Worm (Caenorhabditis elegans) whole organism, young adult: ENCODE results near the gene anmt-3.
A peak's percentile ranks its signal among the peaks of the same experiment; 100 is the strongest.

ENCODE experiments used
- B0336.3 ChIP-seq: fragments of 200-800 bp; sonication (Bioruptor generic); IDR thresholded peaks from 2 replicates; pipeline ENCODE4 v1.3.6; 2022; ENCODE audit warnings: missing genetic modification characterization, missing compliant biosample characterization
- C06A6.2 ChIP-seq: fragments of 200-800 bp; sonication (Bioruptor generic); conservative IDR thresholded peaks from 2 replicates; pipeline ENCODE4 v1.3.6; 2022; ENCODE audit warnings: missing genetic modification characterization, missing compliant biosample characterization
- D2030.7 ChIP-seq: fragments of 200-800 bp; sonication (Bioruptor generic); IDR thresholded peaks from 2 replicates; pipeline ENCODE4 v1.3.6; 2022; ENCODE audit warnings: missing genetic modification reagents, missing genetic modification characterization, missing compliant biosample characterization
- F23B12.7 ChIP-seq: sonication (generic microtip); optimal IDR thresholded peaks from 2 replicates; lab custom pipeline; 2017; ENCODE audit warnings: missing genetic modification characterization, mild to moderate bottlenecking, missing compliant biosample characterization, antibody characterized with exemption, moderate library complexity; ENCODE audit not compliant: insufficient read depth
- F52B5.7 ChIP-seq: sonication (generic microtip); optimal IDR thresholded peaks from 2 replicates; lab custom pipeline; 2016; ENCODE audit warnings: mild to moderate bottlenecking, missing genetic modification characterization, missing compliant biosample characterization
- F57C9.4 ChIP-seq: sonication (generic microtip); optimal IDR thresholded peaks from 2 replicates; lab custom pipeline; 2017; ENCODE audit warnings: mild to moderate bottlenecking, missing genetic modification characterization, missing compliant biosample characterization
- T07F8.4 ChIP-seq: sonication (generic microtip); optimal IDR thresholded peaks from 2 replicates; lab custom pipeline; 2016; ENCODE audit warnings: mild to moderate bottlenecking, missing genetic modification characterization, moderate library complexity, missing compliant biosample characterization
- T26A5.8 ChIP-seq: sonication (generic microtip); optimal IDR thresholded peaks from 2 replicates; lab custom pipeline; 2016; ENCODE audit warnings: missing genetic modification characterization, missing compliant biosample characterization
- Y53G8AR.9 ChIP-seq: fragments of 200-800 bp; sonication (Bioruptor generic); conservative IDR thresholded peaks from 2 replicates; pipeline ENCODE4 v1.3.6; 2022; ENCODE audit warnings: missing genetic modification reagents, missing genetic modification characterization, missing compliant biosample characterization
- Y79H2A.3 ChIP-seq: fragments of 200-800 bp; sonication (Bioruptor generic); conservative IDR thresholded peaks from 2 replicates; pipeline ENCODE4 v1.3.6; 2022; ENCODE audit warnings: missing genetic modification reagents, missing genetic modification characterization, missing compliant biosample characterization
- ama-1 ChIP-seq, 3 experiments: fragments of 150-350 bp in 1 of 3; sonication (generic microtip) in 2 of 3; optimal IDR thresholded peaks; 2 replicates each; lab custom pipeline; 2014 to 2018; ENCODE audit warnings: missing biosample characterization in 2 of 3, missing genetic modification characterization in 2 of 3, missing genetic modification reagents in 2 of 3
- aptf-2 ChIP-seq: fragments of 200-800 bp; sonication (Bioruptor generic); conservative IDR thresholded peaks from 2 replicates; pipeline ENCODE4 v1.3.6; 2022; ENCODE audit warnings: missing genetic modification reagents, missing genetic modification characterization, missing compliant biosample characterization
- atf-7 ChIP-seq: sonication (generic microtip); optimal IDR thresholded peaks from 2 replicates; lab custom pipeline; 2017; ENCODE audit warnings: mild to moderate bottlenecking, missing genetic modification characterization, missing compliant biosample characterization
- athp-1 ChIP-seq: sonication (generic microtip); optimal IDR thresholded peaks from 2 replicates; lab custom pipeline; 2017; ENCODE audit warnings: mild to moderate bottlenecking, missing genetic modification characterization, missing compliant biosample characterization
- attf-3 ChIP-seq: fragments of 200-800 bp; sonication (Bioruptor generic); conservative IDR thresholded peaks from 2 replicates; pipeline ENCODE4 v1.3.6; 2022; ENCODE audit warnings: missing genetic modification reagents, missing genetic modification characterization, missing compliant biosample characterization
- attf-6 ChIP-seq: fragments of 200-800 bp; sonication (Bioruptor generic); IDR thresholded peaks from 2 replicates; pipeline ENCODE4 v1.3.6; 2022; ENCODE audit warnings: missing genetic modification reagents, missing genetic modification characterization, missing compliant biosample characterization
- bed-1 ChIP-seq: fragments of 200-800 bp; sonication (Bioruptor generic); IDR thresholded peaks from 2 replicates; pipeline ENCODE4 v1.3.6; 2022; ENCODE audit warnings: missing genetic modification reagents, missing genetic modification characterization, missing compliant biosample characterization
- cebp-1 ChIP-seq, 2 experiments: fragments of 200-800 bp in 1 of 2; sonication (Bioruptor generic) in 1 of 2; sonication (generic microtip) in 1 of 2; IDR thresholded peaks in 1 of 2; optimal IDR thresholded peaks in 1 of 2; 2 replicates each; pipeline versions ENCODE4 v1.3.6 to Lab custom; 2017 to 2022; ENCODE audit warnings: missing compliant biosample characterization in 2 of 2, missing genetic modification characterization in 2 of 2, mild to moderate bottlenecking in 1 of 2, missing genetic modification reagents in 1 of 2, moderate library complexity in 1 of 2
- cebp-2 ChIP-seq: fragments of 200-800 bp; sonication (Bioruptor generic); IDR thresholded peaks from 2 replicates; pipeline ENCODE4 v1.3.6; 2022; ENCODE audit warnings: missing genetic modification characterization, missing compliant biosample characterization
- ceh-27 ChIP-seq: fragments of 200-800 bp; sonication (Bioruptor generic); optimal IDR thresholded peaks from 2 replicates; lab custom pipeline; 2018; ENCODE audit warnings: mild to moderate bottlenecking, missing genetic modification characterization, moderate library complexity, missing compliant biosample characterization
- chd-7 ChIP-seq: sonication (generic microtip); optimal IDR thresholded peaks from 2 replicates; lab custom pipeline; 2016; ENCODE audit warnings: mild to moderate bottlenecking, missing genetic modification characterization, moderate library complexity, missing compliant biosample characterization
- dpl-1 ChIP-seq: fragments of 150-350 bp; optimal IDR thresholded peaks from 2 replicates; lab custom pipeline; 2014; ENCODE audit warnings: missing biosample characterization, missing genetic modification reagents, missing genetic modification characterization
- efl-1 ChIP-seq: fragments of 150-350 bp; optimal IDR thresholded peaks from 2 replicates; lab custom pipeline; 2014; ENCODE audit warnings: missing biosample characterization, missing genetic modification reagents, missing genetic modification characterization
- ets-4 ChIP-seq: fragments of 200-800 bp; sonication (Bioruptor generic); optimal IDR thresholded peaks from 2 replicates; lab custom pipeline; 2018; ENCODE audit warnings: mild to moderate bottlenecking, missing genetic modification characterization, missing compliant biosample characterization
- fkh-3 ChIP-seq: sonication (generic microtip); optimal IDR thresholded peaks from 2 replicates; lab custom pipeline; 2016; ENCODE audit warnings: mild to moderate bottlenecking, missing genetic modification characterization, missing compliant biosample characterization
- hlh-12 ChIP-seq: sonication (generic microtip); optimal IDR thresholded peaks from 2 replicates; lab custom pipeline; 2016; ENCODE audit warnings: missing genetic modification characterization, missing compliant biosample characterization
- hlh-26 ChIP-seq: fragments of 200-800 bp; sonication (Bioruptor generic); conservative IDR thresholded peaks from 2 replicates; pipeline ENCODE4 v1.3.6; 2022; ENCODE audit warnings: missing genetic modification reagents, missing genetic modification characterization, missing compliant biosample characterization
- hsf-1 ChIP-seq: fragments of 200-800 bp; sonication (Bioruptor generic); IDR thresholded peaks from 2 replicates; pipeline ENCODE4 v1.3.6; 2022; ENCODE audit warnings: missing genetic modification reagents, missing genetic modification characterization, missing compliant biosample characterization
- lag-1 ChIP-seq: fragments of 200-800 bp; sonication (Bioruptor generic); IDR thresholded peaks from 2 replicates; pipeline ENCODE4 v1.3.6; 2022; ENCODE audit warnings: missing genetic modification reagents, missing genetic modification characterization, missing compliant biosample characterization
- let-526 ChIP-seq: fragments of 200-800 bp; sonication (Bioruptor generic); IDR thresholded peaks from 2 replicates; pipeline ENCODE4 v1.3.6; 2022; ENCODE audit warnings: missing genetic modification reagents, missing genetic modification characterization, missing compliant biosample characterization
- lin-40 ChIP-seq: sonication (generic microtip); optimal IDR thresholded peaks from 2 replicates; lab custom pipeline; 2016; ENCODE audit warnings: missing genetic modification characterization, mild to moderate bottlenecking, missing compliant biosample characterization, missing genotype, missing genetic modification reagents
- lin-54 ChIP-seq: fragments of 200-800 bp; sonication (Bioruptor generic); optimal IDR thresholded peaks from 2 replicates; lab custom pipeline; 2018; ENCODE audit warnings: mild to moderate bottlenecking, missing genetic modification characterization, missing compliant biosample characterization
- lsl-1 ChIP-seq: fragments of 200-800 bp; sonication (Bioruptor generic); optimal IDR thresholded peaks from 2 replicates; lab custom pipeline; 2018; ENCODE audit warnings: mild to moderate bottlenecking, missing genetic modification characterization, moderate library complexity, missing compliant biosample characterization
- madf-3 ChIP-seq: fragments of 200-800 bp; sonication (Bioruptor generic); IDR thresholded peaks from 2 replicates; pipeline ENCODE4 v1.3.6; 2022; ENCODE audit warnings: missing genetic modification reagents, missing genetic modification characterization, missing compliant biosample characterization
- madf-8 ChIP-seq: fragments of 200-800 bp; sonication (Bioruptor generic); conservative IDR thresholded peaks from 2 replicates; pipeline ENCODE4 v1.3.6; 2022; ENCODE audit warnings: missing genetic modification reagents, missing genetic modification characterization, missing compliant biosample characterization
- nfya-1 ChIP-seq: sonication (generic microtip); optimal IDR thresholded peaks from 2 replicates; lab custom pipeline; 2017; ENCODE audit warnings: antibody characterized with exemption, missing compliant biosample characterization, missing genetic modification characterization, borderline replicate concordance; ENCODE audit not compliant: insufficient read depth
- nfya-2 ChIP-seq: fragments of 200-800 bp; sonication (Bioruptor generic); IDR thresholded peaks from 2 replicates; pipeline ENCODE4 v1.3.6; 2022; ENCODE audit warnings: missing genetic modification reagents, missing genetic modification characterization, missing compliant biosample characterization
- nhr-179 ChIP-seq: sonication (generic microtip); optimal IDR thresholded peaks from 2 replicates; lab custom pipeline; 2016; ENCODE audit warnings: mild to moderate bottlenecking, missing genetic modification characterization, missing compliant biosample characterization
- nhr-80 ChIP-seq: sonication (generic microtip); optimal IDR thresholded peaks from 2 replicates; lab custom pipeline; 2016; ENCODE audit warnings: missing genetic modification characterization, missing compliant biosample characterization
- nhr-90 ChIP-seq: sonication (generic microtip); optimal IDR thresholded peaks from 2 replicates; lab custom pipeline; 2016; ENCODE audit warnings: missing genotype, mild to moderate bottlenecking, missing genetic modification characterization, missing compliant biosample characterization
- rcor-1 ChIP-seq: fragments of 200-800 bp; sonication (Bioruptor generic); IDR thresholded peaks from 2 replicates; pipeline ENCODE4 v1.3.6; 2022; ENCODE audit warnings: missing genetic modification reagents, missing genetic modification characterization, missing compliant biosample characterization
- rpc-1 ChIP-seq, 2 experiments: fragments of 150-350 bp in 1 of 2; sonication (generic microtip) in 1 of 2; optimal IDR thresholded peaks; 2 replicates each; lab custom pipeline; 2014 to 2018; ENCODE audit warnings: missing biosample characterization in 1 of 2, missing genetic modification characterization in 1 of 2, missing genetic modification reagents in 1 of 2, missing genotype in 1 of 2
- sdz-38 ChIP-seq: sonication (generic microtip); optimal IDR thresholded peaks from 2 replicates; lab custom pipeline; 2016; ENCODE audit warnings: missing genotype, missing genetic modification characterization, missing compliant biosample characterization
- snpc-1.3 ChIP-seq: sonication (generic microtip); optimal IDR thresholded peaks from 2 replicates; lab custom pipeline; 2017; ENCODE audit warnings: missing genetic modification characterization, mild to moderate bottlenecking, missing compliant biosample characterization, antibody characterized with exemption, moderate library complexity, missing genotype, missing genetic modification reagents; ENCODE audit not compliant: insufficient read depth
- unc-62 ChIP-seq: fragments of 150-350 bp; optimal IDR thresholded peaks from 2 replicates; lab custom pipeline; 2014; ENCODE audit warnings: missing biosample characterization, missing genetic modification reagents, missing genetic modification characterization
- zim-3 ChIP-seq: sonication (generic microtip); optimal IDR thresholded peaks from 2 replicates; lab custom pipeline; 2017; ENCODE audit warnings: mild to moderate bottlenecking, missing genetic modification characterization, moderate library complexity, missing compliant biosample characterization
- ztf-18 ChIP-seq: sonication (generic microtip); optimal IDR thresholded peaks from 2 replicates; lab custom pipeline; 2016; ENCODE audit warnings: missing genotype, mild to moderate bottlenecking, missing genetic modification characterization, missing compliant biosample characterization

Gene anmt-3

DNA sequence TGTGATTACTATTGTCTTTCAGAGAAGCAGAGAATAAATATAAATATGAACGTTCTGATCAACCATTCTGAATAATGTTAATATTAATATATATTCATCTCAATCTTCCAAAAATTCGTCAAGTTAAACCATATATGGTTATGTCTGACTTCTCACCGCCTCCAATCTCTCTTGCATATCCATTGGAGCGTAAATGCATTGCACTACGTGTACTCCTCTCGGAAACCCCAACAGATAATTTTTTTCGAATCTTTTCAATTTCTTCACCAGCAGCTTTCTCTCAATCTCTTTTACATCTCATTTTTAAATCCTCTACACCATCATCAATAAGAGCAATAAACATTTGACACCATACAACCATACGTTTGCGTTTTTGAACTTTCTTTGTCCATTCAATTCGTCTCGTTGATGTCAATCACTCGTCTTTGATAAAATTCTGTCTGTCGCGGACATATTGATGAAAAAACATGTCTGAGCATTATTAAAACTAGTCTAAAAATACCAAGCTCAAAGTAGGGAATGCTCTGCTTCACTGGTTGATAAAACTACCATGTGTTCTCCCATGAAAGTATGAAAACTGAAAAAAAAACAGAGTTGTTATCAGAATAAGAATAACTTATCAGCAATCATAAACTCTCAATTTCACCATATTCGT, 45.3 kb upstream of the anmt-3 start (continued):
- TF ChIP-seq chd-7 (tag; lab: Kevin White, UChicago) (no peak), dpl-1 (no peak), lin-54 (GFP tag; lab: Kevin White, UChicago) (no peak), ama-1 (optimal IDR thresholded peaks at IDR 0.05; lab: Kevin White, UChicago) (no peak), ama-1 (GFP tag; optimal IDR thresholded peaks at IDR 0.05; lab: Kevin White, UChicago) (no peak), madf-3 (GFP tag; lab: Robert Waterston, UW) (no peak), ztf-18 (tag; lab: Kevin White, UChicago) (no peak), Y79H2A.3 (GFP tag; lab: Robert Waterston, UW) (no peak), bed-1 (GFP tag; lab: Robert Waterston, UW) (no peak), nhr-80 (peak; percentile 81), rcor-1 (no peak; the same call in 1 of the 2 replicates), hlh-26 (GFP tag; lab: Robert Waterston, UW) (no peak), ets-4 (GFP tag; lab: Kevin White, UChicago) (no peak), lag-1 (GFP tag; lab: Robert Waterston, UW) (no peak), T26A5.8 (no peak), ceh-27 (GFP tag; lab: Kevin White, UChicago) (no peak), let-526 (no peak), atf-7 (tag; lab: Kevin White, UChicago) (peak; percentile 7), fkh-3 (no peak), efl-1 (GFP tag; lab: Kevin White, UChicago) (peak; percentile 47), Y53G8AR.9 (no peak; the same call in 1 of the 2 replicates), lin-40 (tag; lab: Kevin White, UChicago) (no peak), rpc-1 (optimal IDR thresholded peaks at IDR 0.05; lab: Kevin White, UChicago) (no peak), rpc-1 (tag; optimal IDR thresholded peaks at IDR 0.05; lab: Kevin White, UChicago) (no peak), cebp-2 (GFP tag; lab: Robert Waterston, UW) (no peak), snpc-1.3 (tag; lab: Kevin White, UChicago) (no peak), attf-6 (GFP tag; lab: Robert Waterston, UW) (no peak), athp-1 (tag; lab: Kevin White, UChicago) (no peak), unc-62 (GFP tag; lab: Kevin White, UChicago) (peak; percentile 63), sdz-38 (tag; lab: Kevin White, UChicago) (no peak), hsf-1 (GFP tag; lab: Robert Waterston, UW) (no peak), nhr-179 (tag; lab: Kevin White, UChicago) (no peak), madf-8 (GFP tag; lab: Robert Waterston, UW) (peak; percentile 32), nfya-1 (tag; lab: Kevin White, UChicago) (no peak), C06A6.2 (GFP tag; lab: Robert Waterston, UW) (no peak), attf-3 (GFP tag; lab: Robert Waterston, UW) (no peak), T07F8.4 (no peak), zim-3 (tag; lab: Kevin White, UChicago) (no peak), F23B12.7 (peak; percentile 12), B0336.3 (no peak), aptf-2 (GFP tag; lab: Robert Waterston, UW) (0 out of 2 replicates have a peak, but pooled peaks have one; percentile 39), F57C9.4 (tag; lab: Kevin White, UChicago) (no peak), lsl-1 (peak; percentile 42), nfya-2 (GFP tag; lab: Robert Waterston, UW) (no peak), nhr-90 (tag; lab: Kevin White, UChicago) (no peak), cebp-1 (GFP tag; IDR thresholded peaks at IDR 0.05; lab: Robert Waterston, UW) (no peak), cebp-1 (tag; optimal IDR thresholded peaks at IDR 0.05; lab: Kevin White, UChicago) (no peak), hlh-12 (tag; lab: Kevin White, UChicago) (no peak), D2030.7 (GFP tag; lab: Robert Waterston, UW) (peak; percentile 56; the same call in 1 of the 2 replicates), F52B5.7 (tag; lab: Kevin White, UChicago) (no peak)
